Fruit fly (Drosophila melanogaster): ENCODE results near the gene AIF.

The AIF gene

dm6 chr2L:2182735-2183340, 31.3 kb downstream of the AIF start (continued):
- TF ChIP-seq tna (GFP tag; IDR thresholded peaks at IDR 0.05; ENCODE audit: partially characterized antibody) (no peak), grau (tag; optimal IDR thresholded peaks at IDR 0.05) (peak; percentile 62), CG32772 (GFP tag; IDR thresholded peaks at IDR 0.05) (peak; percentile 49; the same call in 1 of the 2 replicates), Atf3 (GFP tag; optimal IDR thresholded peaks at IDR 0.05) (peak; percentile 73), Awh (GFP tag; IDR thresholded peaks at IDR 0.05) (peak; percentile 66), CG6654 (GFP tag; optimal IDR thresholded peaks at IDR 0.05) (peak; percentile 10), repo (GFP tag; optimal IDR thresholded peaks at IDR 0.05) (peak; percentile 50), D (optimal IDR thresholded peaks at IDR 0.05) (no peak), D (GFP tag; optimal IDR thresholded peaks at IDR 0.05) (peak; percentile 67), CG8765 (GFP tag; IDR thresholded peaks at IDR 0.05) (peak; percentile 91), HmgZ (tag; optimal IDR thresholded peaks at IDR 0.05) (no peak), Jarid2 (GFP tag; optimal IDR thresholded peaks at IDR 0.05) (no peak), CG3847 (GFP tag; IDR thresholded peaks at IDR 0.05) (0 out of 2 replicates have a peak, but pooled peaks have one; percentile 12), pb (GFP tag; optimal IDR thresholded peaks at IDR 0.05) (peak; percentile 34), CG31441 (GFP tag; IDR thresholded peaks at IDR 0.05) (peak; percentile 81), fru (optimal IDR thresholded peaks at IDR 0.05) (no peak), kay (GFP tag; optimal IDR thresholded peaks at IDR 0.05) (peak; percentile 2), H15 (GFP tag; IDR thresholded peaks at IDR 0.05) (0 out of 3 replicates have a peak, but pooled peaks have one; percentile 26), CG5953 (GFP tag; IDR thresholded peaks at IDR 0.05) (no peak), CG7556 (GFP tag; optimal IDR thresholded peaks at IDR 0.05) (peak; percentile 64), MBD-R2 (GFP tag; IDR thresholded peaks at IDR 0.05) (no peak), gro (GFP tag; optimal IDR thresholded peaks at IDR 0.05) (no peak), sim (GFP tag; IDR thresholded peaks at IDR 0.05) (peak; percentile 83), Blimp-1 (GFP tag; optimal IDR thresholded peaks at IDR 0.05) (peak; percentile 33), grn (GFP tag; optimal IDR thresholded peaks at IDR 0.05) (no peak), gem (tag; optimal IDR thresholded peaks at IDR 0.05) (peak; percentile 77), Adf1 (GFP tag; IDR thresholded peaks at IDR 0.05) (no peak), Sry-δ (GFP tag; optimal IDR thresholded peaks at IDR 0.05) (peak; percentile 7), CG4854 (GFP tag; optimal IDR thresholded peaks at IDR 0.05) (no peak), Ets97D (GFP tag; optimal IDR thresholded peaks at IDR 0.05) (no peak), Hr3 (GFP tag; optimal IDR thresholded peaks at IDR 0.05) (peak; percentile 50), Elba2 (GFP tag; optimal IDR thresholded peaks at IDR 0.05) (peak; percentile 56), sisA (GFP tag; IDR thresholded peaks at IDR 0.05) (peak; percentile 59), Hsf (GFP tag; optimal IDR thresholded peaks at IDR 0.05) (peak; percentile 64), Scr (GFP tag; IDR thresholded peaks at IDR 0.05; ENCODE audit: partially characterized antibody) (no peak), yki (optimal IDR thresholded peaks at IDR 0.05) (no peak), CG6254 (GFP tag; optimal IDR thresholded peaks at IDR 0.05) (peak; percentile 74), zen (tag; optimal IDR thresholded peaks at IDR 0.05) (peak; percentile 79), Dll (GFP tag; IDR thresholded peaks at IDR 0.05; ENCODE audit: partially characterized antibody) (no peak), CG9876 (GFP tag; optimal IDR thresholded peaks at IDR 0.05) (peak; percentile 53), Nf-YB (GFP tag; optimal IDR thresholded peaks at IDR 0.05) (peak; percentile 45), CG7271 (tag; optimal IDR thresholded peaks at IDR 0.05) (no peak), so (GFP tag; IDR thresholded peaks at IDR 0.05) (0 out of 3 replicates have a peak, but pooled peaks have one; percentile 38), abd-A (tag; optimal IDR thresholded peaks at IDR 0.05) (no peak), CG15696 (tag; optimal IDR thresholded peaks at IDR 0.05) (peak; percentile 96), pho (GFP tag; optimal IDR thresholded peaks at IDR 0.05) (no peak), CG5245 (GFP tag; optimal IDR thresholded peaks at IDR 0.05) (peak; percentile 52), CG9727 (GFP tag; optimal IDR thresholded peaks at IDR 0.05) (peak; percentile 92), CG34224 (GFP tag; IDR thresholded peaks at IDR 0.05; ENCODE audit: partially characterized antibody) (no peak), sens-2 (GFP tag; IDR thresholded peaks at IDR 0.05) (peak; percentile 68; the same call in 1 of the 2 replicates), CG18476 (GFP tag; optimal IDR thresholded peaks at IDR 0.05) (peak; percentile 12)
